Fruit fly (Drosophila melanogaster) whole organism, embryonic: ENCODE measurements around the gene Ipo9.
A peak's percentile ranks its signal among the peaks of the same experiment; 100 is the strongest.

Experiments used
- Adf1 ChIP-seq: fragments of 200-800 bp; sonication (Bioruptor generic); IDR thresholded peaks from 2 replicates; pipeline ENCODE4 v1.3.6; 2022; ENCODE audit warnings: missing biosample characterization, missing genetic modification characterization
- Asciz ChIP-seq: fragments of 200-800 bp; sonication (Bioruptor generic); optimal IDR thresholded peaks from 2 replicates; lab custom pipeline; 2017; ENCODE audit warnings: missing biosample characterization, mild to moderate bottlenecking, missing genetic modification characterization, missing genetic modification reagents
- CG10321 ChIP-seq: fragments of 200-800 bp; sonication (Bioruptor generic); IDR thresholded peaks from 2 replicates; pipeline ENCODE4 v1.3.6; 2022; ENCODE audit warnings: missing biosample characterization, missing genetic modification characterization
- CG11456 ChIP-seq: fragments of 200-800 bp; sonication (Bioruptor generic); IDR thresholded peaks from 3 replicates; pipeline ENCODE4 v1.3.6; 2022; ENCODE audit warnings: missing biosample characterization, missing genetic modification characterization
- CG13287 ChIP-seq: fragments of 200-800 bp; sonication (Bioruptor generic); IDR thresholded peaks from 2 replicates; pipeline ENCODE4 v1.3.6; 2022; ENCODE audit warnings: missing biosample characterization, missing genetic modification characterization; ENCODE audit not compliant: partially characterized antibody
- CG13296 ChIP-seq: fragments of 200-800 bp; sonication (Bioruptor generic); optimal IDR thresholded peaks from 3 replicates; lab custom pipeline; 2018; ENCODE audit warnings: missing biosample characterization, mild to moderate bottlenecking, missing genetic modification characterization
- CG13624 ChIP-seq: fragments of 200-800 bp; sonication (Bioruptor generic); optimal IDR thresholded peaks from 2 replicates; lab custom pipeline; 2016; ENCODE audit warnings: missing biosample characterization, missing genetic modification characterization
- CG15696 ChIP-seq: fragments of 200-800 bp; sonication (Bioruptor generic); optimal IDR thresholded peaks from 2 replicates; lab custom pipeline; 2019; ENCODE audit warnings: missing biosample characterization, mild to moderate bottlenecking, missing genetic modification characterization, moderate library complexity
- CG18476 ChIP-seq: fragments of 200-800 bp; sonication (Bioruptor generic); optimal IDR thresholded peaks from 2 replicates; lab custom pipeline; 2016; ENCODE audit warnings: missing biosample characterization, mild to moderate bottlenecking, missing genetic modification characterization
- CG30403 ChIP-seq: fragments of 200-800 bp; sonication (Bioruptor generic); optimal IDR thresholded peaks from 3 replicates; lab custom pipeline; 2016; ENCODE audit warnings: missing biosample characterization, missing genetic modification characterization
- CG31388 ChIP-seq: fragments of 200-800 bp; sonication (Bioruptor generic); optimal IDR thresholded peaks from 2 replicates; lab custom pipeline; 2016; ENCODE audit warnings: missing biosample characterization, missing genetic modification characterization
- CG32767 ChIP-seq: fragments of 200-800 bp; sonication (Bioruptor generic); IDR thresholded peaks from 2 replicates; pipeline ENCODE4 v1.3.6; 2022; ENCODE audit warnings: missing biosample characterization, missing genetic modification characterization
- CG4707 ChIP-seq: fragments of 200-800 bp; sonication (Bioruptor generic); optimal IDR thresholded peaks from 2 replicates; lab custom pipeline; 2018; ENCODE audit warnings: missing biosample characterization, mild to moderate bottlenecking, missing genetic modification characterization, moderate library complexity
- CG6854 ChIP-seq: fragments of 200-800 bp; sonication (Bioruptor generic); optimal IDR thresholded peaks from 3 replicates; lab custom pipeline; 2017; ENCODE audit warnings: missing biosample characterization, mild to moderate bottlenecking, missing genetic modification characterization
- CG7556 ChIP-seq: fragments of 200-800 bp; sonication (Bioruptor generic); optimal IDR thresholded peaks from 2 replicates; lab custom pipeline; 2017; ENCODE audit warnings: missing biosample characterization, mild to moderate bottlenecking, missing genetic modification characterization
- CG8765 ChIP-seq: fragments of 200-800 bp; sonication (Bioruptor generic); IDR thresholded peaks from 2 replicates; pipeline ENCODE4 v1.3.6; 2022; ENCODE audit warnings: missing biosample characterization, missing genetic modification characterization
- CG8944 ChIP-seq: fragments of 200-800 bp; sonication (Bioruptor generic); optimal IDR thresholded peaks from 3 replicates; lab custom pipeline; 2016; ENCODE audit warnings: missing biosample characterization, missing genetic modification characterization
- CG9797 ChIP-seq: fragments of 200-800 bp; sonication (Bioruptor generic); optimal IDR thresholded peaks from 3 replicates; lab custom pipeline; 2018; ENCODE audit warnings: missing biosample characterization, mild to moderate bottlenecking, missing genetic modification characterization
- CrebB ChIP-seq: fragments of 200-800 bp; sonication (Bioruptor generic); optimal IDR thresholded peaks from 3 replicates; lab custom pipeline; 2018; ENCODE audit warnings: missing biosample characterization, mild to moderate bottlenecking, missing genetic modification characterization
- Deaf1 ChIP-seq: fragments of 200-800 bp; optimal IDR thresholded peaks from 3 replicates; lab custom pipeline; 2019; ENCODE audit warnings: missing biosample characterization, mild to moderate bottlenecking, missing genetic modification characterization, moderate library complexity
- Doc3 ChIP-seq: fragments of 200-800 bp; sonication (Bioruptor generic); IDR thresholded peaks from 3 replicates; pipeline ENCODE4 v1.3.6; 2022; ENCODE audit warnings: missing biosample characterization, missing genetic modification characterization; ENCODE audit not compliant: partially characterized antibody
- Drgx ChIP-seq: fragments of 200-800 bp; sonication (Bioruptor generic); IDR thresholded peaks from 2 replicates; pipeline ENCODE4 v1.3.6; 2022; ENCODE audit warnings: missing biosample characterization, missing genetic modification characterization
- Fer1 ChIP-seq: fragments of 200-800 bp; sonication (Bioruptor generic); optimal IDR thresholded peaks from 2 replicates; lab custom pipeline; 2017; ENCODE audit warnings: missing biosample characterization, mild to moderate bottlenecking, missing genetic modification characterization
- Fer2 ChIP-seq: fragments of 200-800 bp; sonication (Bioruptor generic); optimal IDR thresholded peaks from 2 replicates; lab custom pipeline; 2018; ENCODE audit warnings: missing biosample characterization, mild to moderate bottlenecking, missing genetic modification characterization, moderate library complexity
- HLH54F ChIP-seq: fragments of 200-800 bp; sonication (Bioruptor generic); optimal IDR thresholded peaks from 3 replicates; lab custom pipeline; 2016; ENCODE audit warnings: missing biosample characterization, missing genetic modification characterization
- Hmx ChIP-seq: fragments of 200-800 bp; sonication (Bioruptor generic); optimal IDR thresholded peaks from 2 replicates; lab custom pipeline; 2016; ENCODE audit warnings: missing biosample characterization, missing genetic modification characterization
- Lhr ChIP-seq: fragments of 200-800 bp; sonication (Bioruptor generic); optimal IDR thresholded peaks from 3 replicates; lab custom pipeline; 2017; ENCODE audit warnings: mild to moderate bottlenecking, missing biosample characterization, missing genetic modification reagents, missing genetic modification characterization
- MTF-1 ChIP-seq: fragments of 200-800 bp; sonication (Bioruptor generic); optimal IDR thresholded peaks from 2 replicates; lab custom pipeline; 2018; ENCODE audit warnings: missing biosample characterization, mild to moderate bottlenecking, missing genetic modification characterization, borderline replicate concordance
- Med ChIP-seq: fragments of 200-800 bp; sonication (Bioruptor generic); peaks from one replicate; lab custom pipeline; 2016; ENCODE audit warnings: missing biosample characterization, missing genetic modification characterization, mild to moderate bottlenecking, inconsistent platforms, moderate library complexity
- Opbp ChIP-seq: fragments of 200-800 bp; sonication (Bioruptor generic); IDR thresholded peaks from 3 replicates; pipeline ENCODE4 v1.3.6; 2022; ENCODE audit warnings: missing biosample characterization, missing genetic modification characterization; ENCODE audit not compliant: partially characterized antibody
- Rfx ChIP-seq: fragments of 200-800 bp; sonication (Bioruptor generic); IDR thresholded peaks from 2 replicates; pipeline ENCODE4 v1.3.6; 2022; ENCODE audit warnings: missing biosample characterization, missing genetic modification characterization
- Ssrp ChIP-seq: fragments of 200-800 bp; sonication (Bioruptor generic); optimal IDR thresholded peaks from 2 replicates; lab custom pipeline; 2018; ENCODE audit warnings: missing biosample characterization, mild to moderate bottlenecking, missing genetic modification characterization, moderate library complexity
- br ChIP-seq: fragments of >200 bp; optimal IDR thresholded peaks from 2 replicates; lab custom pipeline; 2017
- cas ChIP-seq: fragments of 200-800 bp; sonication (Bioruptor generic); IDR thresholded peaks from 2 replicates; pipeline ENCODE4 v1.3.6; 2022; ENCODE audit warnings: missing biosample characterization, missing genetic modification characterization
- chm ChIP-seq: fragments of 200-800 bp; sonication (Bioruptor generic); IDR thresholded peaks from 2 replicates; pipeline ENCODE4 v1.3.6; 2022; ENCODE audit warnings: missing biosample characterization, missing genetic modification characterization
- dimm ChIP-seq: fragments of 200-800 bp; sonication (Bioruptor generic); IDR thresholded peaks from 2 replicates; pipeline ENCODE4 v1.3.6; 2022; ENCODE audit warnings: missing biosample characterization, missing genetic modification characterization
- fd102C ChIP-seq: fragments of 200-800 bp; sonication (Bioruptor generic); optimal IDR thresholded peaks from 2 replicates; lab custom pipeline; 2018; ENCODE audit warnings: missing biosample characterization, mild to moderate bottlenecking, missing genetic modification characterization, moderate library complexity
- fd64A ChIP-seq: fragments of 200-800 bp; sonication (Bioruptor generic); optimal IDR thresholded peaks from 3 replicates; lab custom pipeline; 2018; ENCODE audit warnings: missing biosample characterization, mild to moderate bottlenecking, missing genetic modification characterization
- fd96Cb ChIP-seq: fragments of 200-800 bp; sonication (Bioruptor generic); optimal IDR thresholded peaks from 2 replicates; lab custom pipeline; 2018; ENCODE audit warnings: missing biosample characterization, mild to moderate bottlenecking, missing genetic modification characterization, moderate library complexity
- gsb-n ChIP-seq: fragments of 200-800 bp; sonication (Bioruptor generic); optimal IDR thresholded peaks from 3 replicates; lab custom pipeline; 2018; ENCODE audit warnings: missing biosample characterization, mild to moderate bottlenecking, missing genetic modification characterization
- lilli ChIP-seq: fragments of 200-800 bp; sonication (Bioruptor generic); optimal IDR thresholded peaks from 3 replicates; lab custom pipeline; 2016; ENCODE audit warnings: missing biosample characterization, missing genetic modification characterization
- lola ChIP-seq, 3 experiments: fragments of >200 bp in 2 of 3; fragments of 200-800 bp in 1 of 3; sonication (Bioruptor generic) in 1 of 3; optimal IDR thresholded peaks; 2 replicates each; lab custom pipeline; 2017 to 2019; ENCODE audit warnings: missing biosample characterization in 3 of 3, missing genetic modification characterization in 3 of 3, mild to moderate bottlenecking in 1 of 3, moderate library complexity in 1 of 3
- mam ChIP-seq: fragments of 200-800 bp; sonication (Bioruptor generic); optimal IDR thresholded peaks from 3 replicates; lab custom pipeline; 2016; ENCODE audit warnings: missing biosample characterization, missing genetic modification characterization
- phol ChIP-seq: fragments of 200-800 bp; sonication (Bioruptor generic); optimal IDR thresholded peaks from 3 replicates; lab custom pipeline; 2018; ENCODE audit warnings: missing biosample characterization, mild to moderate bottlenecking, missing genetic modification characterization, moderate library complexity
- pnt ChIP-seq: fragments of 200-800 bp; sonication (Bioruptor generic); optimal IDR thresholded peaks from 3 replicates; lab custom pipeline; 2016; ENCODE audit warnings: missing biosample characterization, missing genetic modification characterization
- ranshi ChIP-seq: fragments of 200-800 bp; sonication (Bioruptor generic); IDR thresholded peaks from 2 replicates; pipeline ENCODE4 v1.3.6; 2022; ENCODE audit warnings: missing biosample characterization, missing genetic modification characterization
- ro ChIP-seq: fragments of 200-800 bp; sonication (Bioruptor generic); IDR thresholded peaks from 2 replicates; pipeline ENCODE4 v1.3.6; 2022; ENCODE audit warnings: missing biosample characterization, missing genetic modification characterization
- sim ChIP-seq: fragments of 200-800 bp; sonication (Bioruptor generic); IDR thresholded peaks from 2 replicates; pipeline ENCODE4 v1.3.6; 2022; ENCODE audit warnings: missing biosample characterization, missing genetic modification characterization
- wor ChIP-seq: fragments of 200-800 bp; sonication (Bioruptor generic); IDR thresholded peaks from 2 replicates; pipeline ENCODE4 v1.3.6; 2022; ENCODE audit warnings: missing biosample characterization, missing genetic modification characterization

Gene Ipo9

DNA sequence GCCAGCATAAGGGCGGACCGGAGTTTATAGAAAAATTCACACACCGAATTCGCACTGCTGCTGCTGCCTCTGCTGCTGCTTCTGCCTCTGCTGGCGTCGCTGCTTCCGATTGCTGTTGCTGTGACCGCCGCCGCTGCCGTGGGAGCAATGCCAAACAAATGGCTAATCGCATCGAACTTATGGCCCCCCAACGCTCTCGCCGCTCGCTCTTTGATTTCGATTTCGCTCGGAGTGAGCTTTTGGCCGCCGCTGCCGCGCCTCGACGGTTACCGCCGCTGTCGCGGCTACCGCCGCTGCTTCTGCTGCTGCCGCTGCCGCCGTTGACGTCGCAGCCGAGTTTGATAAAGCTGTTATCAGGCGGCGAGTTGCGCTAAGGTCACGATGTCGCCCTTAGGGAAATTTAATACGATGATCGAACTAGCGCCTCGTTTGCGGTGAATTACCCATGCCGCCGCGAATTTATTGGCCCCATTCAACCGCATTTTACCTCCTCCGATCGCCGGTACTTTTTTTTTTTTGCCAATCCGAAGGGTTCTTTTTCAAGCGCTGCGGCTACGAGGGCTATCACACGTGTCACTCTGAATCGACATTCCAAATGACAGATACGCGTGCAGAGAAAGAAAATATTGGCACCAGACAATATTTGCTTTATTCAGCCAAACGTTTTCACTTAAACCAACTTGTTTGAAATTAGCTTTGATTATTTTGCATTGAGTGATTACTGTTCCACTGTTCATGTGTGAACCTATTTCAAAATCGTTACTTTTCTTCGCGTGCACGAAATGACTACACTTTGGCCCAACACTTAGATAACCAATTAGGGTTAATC is 45.9 kb downstream of the Ipo9 start (continued):
- no peak for TF ChIP-seq CrebB (tag; lab: Kevin White, UChicago)
- peak; percentile 14 for TF ChIP-seq CG13624
- TF ChIP-seq MTF-1 (GFP tag; lab: Kevin White, UChicago) = no peak
- peak; percentile 44 for TF ChIP-seq Ssrp
- no peak for TF ChIP-seq CG4707
- peak; percentile 20 for TF ChIP-seq CG7556
- TF ChIP-seq sim (GFP tag; lab: Robert Waterston, UW) = no peak
- peak; percentile 40 for TF ChIP-seq CG18476 (GFP tag; lab: Kevin White, UChicago)
- no peak for TF ChIP-seq fd64A (GFP tag; lab: Kevin White, UChicago)
- peak; percentile 43; the same call in 1 of the 2 replicates for TF ChIP-seq wor (GFP tag; lab: Robert Waterston, UW)
- TF ChIP-seq Asciz (GFP tag; lab: Kevin White, UChicago) = peak; percentile 18
- peak; percentile 53 for TF ChIP-seq Fer1 (GFP tag; lab: Kevin White, UChicago)
- TF ChIP-seq CG8765 (GFP tag; lab: Robert Waterston, UW) = no peak
- TF ChIP-seq CG30403 (GFP tag; lab: Kevin White, UChicago) = peak; percentile 64
- TF ChIP-seq CG11456 (GFP tag; lab: Robert Waterston, UW) = peak; percentile 89
- peak; percentile 5 for TF ChIP-seq CG15696 (tag; lab: Kevin White, UChicago)
- TF ChIP-seq Doc3 = no peak
- TF ChIP-seq Fer2 = peak; percentile 1
- no peak for TF ChIP-seq CG10321 (GFP tag; lab: Robert Waterston, UW)
- no peak for TF ChIP-seq CG9797 (GFP tag; lab: Kevin White, UChicago)
- peak; percentile 93 for TF ChIP-seq Med (GFP tag; lab: Kevin White, UChicago)
- peak; percentile 25 for TF ChIP-seq Deaf1 (tag; lab: Kevin White, UChicago)
- no peak for TF ChIP-seq Lhr (GFP tag; lab: Kevin White, UChicago)
- TF ChIP-seq lilli (GFP tag; lab: Kevin White, UChicago) = peak; percentile 62
- peak; percentile 68 for TF ChIP-seq HLH54F
- no peak for TF ChIP-seq lola (GFP tag; optimal IDR thresholded peaks at IDR 0.05; lab: Kevin White, UChicago)
- TF ChIP-seq Drgx (GFP tag; lab: Robert Waterston, UW) = no peak
- peak; percentile 98 for TF ChIP-seq Adf1 (GFP tag; lab: Robert Waterston, UW)
- TF ChIP-seq CG6854 (GFP tag; lab: Kevin White, UChicago) = peak; percentile 38
- TF ChIP-seq chm = peak; percentile 68
- peak; percentile 68 for TF ChIP-seq mam (GFP tag; lab: Kevin White, UChicago)
- peak; percentile 61 for TF ChIP-seq phol
- TF ChIP-seq CG32767 (GFP tag; lab: Robert Waterston, UW) = no peak
- peak; percentile 62; the same call in 1 of the 2 replicates for TF ChIP-seq cas
- no peak for TF ChIP-seq gsb-n (tag; lab: Kevin White, UChicago)
- TF ChIP-seq CG8944 = peak; percentile 45
- TF ChIP-seq dimm (GFP tag; lab: Robert Waterston, UW) = 0 out of 2 replicates have a peak, but pooled peaks have one; percentile 40
- peak; percentile 52 for TF ChIP-seq CG13296
- no peak for TF ChIP-seq CG31388 (GFP tag; lab: Kevin White, UChicago)
- no peak for TF ChIP-seq Hmx (GFP tag; lab: Kevin White, UChicago)
- TF ChIP-seq fd102C (GFP tag; lab: Kevin White, UChicago) = no peak
- TF ChIP-seq Rfx (GFP tag; lab: Robert Waterston, UW) = peak; percentile 91
- TF ChIP-seq ro = 0 out of 2 replicates have a peak, but pooled peaks have one; percentile 49
- TF ChIP-seq pnt = peak; percentile 58
- TF ChIP-seq br (lab: Kevin White, UChicago) = no peak
- peak; percentile 50 for TF ChIP-seq fd96Cb (tag; lab: Kevin White, UChicago)
- peak; percentile 85 for TF ChIP-seq ranshi (GFP tag; lab: Robert Waterston, UW)
- TF ChIP-seq Opbp (GFP tag; lab: Robert Waterston, UW) = no peak
- peak; percentile 13; the same call in 1 of the 2 replicates for TF ChIP-seq CG13287
